Fruit fly (Drosophila melanogaster) whole organism, embryonic: ENCODE data around the gene mRpL13.

Experiments
- BtbVII ChIP-seq: fragments of 200-800 bp; sonication (Bioruptor generic); optimal IDR thresholded peaks from 3 replicates; lab custom pipeline; 2017; ENCODE audit warnings: missing biosample characterization, mild to moderate bottlenecking, missing genetic modification characterization
- CG1024 ChIP-seq: fragments of 200-800 bp; sonication (Bioruptor generic); IDR thresholded peaks from 2 replicates; pipeline ENCODE4 v1.3.6; 2022; ENCODE audit warnings: missing biosample characterization, missing genetic modification characterization
- CG12155 ChIP-seq: fragments of 200-800 bp; sonication (Bioruptor generic); optimal IDR thresholded peaks from 3 replicates; lab custom pipeline; 2016; ENCODE audit warnings: missing biosample characterization, missing genetic modification characterization
- CG1602 ChIP-seq: fragments of 200-800 bp; sonication (Bioruptor generic); optimal IDR thresholded peaks from 3 replicates; lab custom pipeline; 2016; ENCODE audit warnings: missing biosample characterization, missing genetic modification characterization
- CG17186 ChIP-seq: fragments of 200-800 bp; sonication (Bioruptor generic); optimal IDR thresholded peaks from 3 replicates; lab custom pipeline; 2017; ENCODE audit warnings: missing biosample characterization, missing genetic modification reagents, missing genetic modification characterization
- CG17328 ChIP-seq: fragments of 200-800 bp; sonication (Bioruptor generic); IDR thresholded peaks from 2 replicates; pipeline ENCODE4 v1.3.6; 2022; ENCODE audit warnings: missing biosample characterization, missing genetic modification characterization
- CG17802 ChIP-seq: fragments of 200-800 bp; sonication (Bioruptor generic); optimal IDR thresholded peaks from 2 replicates; lab custom pipeline; 2018; ENCODE audit warnings: missing biosample characterization, mild to moderate bottlenecking, missing genetic modification characterization, moderate library complexity
- CG18262 ChIP-seq: fragments of 200-800 bp; optimal IDR thresholded peaks from 3 replicates; lab custom pipeline; 2019; ENCODE audit warnings: missing biosample characterization, mild to moderate bottlenecking, missing genetic modification characterization, moderate library complexity
- CG2199 ChIP-seq: fragments of 200-800 bp; sonication (Bioruptor generic); IDR thresholded peaks from 3 replicates; pipeline ENCODE4 v1.3.6; 2022; ENCODE audit warnings: missing biosample characterization, missing genetic modification characterization
- CG3281 ChIP-seq: fragments of 200-800 bp; sonication (Bioruptor generic); optimal IDR thresholded peaks from 3 replicates; lab custom pipeline; 2017; ENCODE audit warnings: missing biosample characterization, mild to moderate bottlenecking, missing genetic modification characterization
- CG3407 ChIP-seq: fragments of 200-800 bp; sonication (Bioruptor generic); optimal IDR thresholded peaks from 2 replicates; lab custom pipeline; 2018; ENCODE audit warnings: missing biosample characterization, mild to moderate bottlenecking, missing genetic modification characterization
- CG34224 ChIP-seq: fragments of 200-800 bp; sonication (Bioruptor generic); IDR thresholded peaks from 3 replicates; pipeline ENCODE4 v1.3.6; 2022; ENCODE audit warnings: missing biosample characterization, missing genetic modification characterization; ENCODE audit not compliant: partially characterized antibody
- CG4424 ChIP-seq: fragments of 200-800 bp; sonication (Bioruptor generic); optimal IDR thresholded peaks from 3 replicates; lab custom pipeline; 2016; ENCODE audit warnings: missing biosample characterization, missing genetic modification characterization
- CG4854 ChIP-seq: fragments of 200-800 bp; sonication (Bioruptor generic); optimal IDR thresholded peaks from 2 replicates; lab custom pipeline; 2016; ENCODE audit warnings: missing biosample characterization, missing genetic modification characterization, inconsistent platforms
- CG5245 ChIP-seq: fragments of 200-800 bp; sonication (Bioruptor generic); optimal IDR thresholded peaks from 3 replicates; lab custom pipeline; 2016; ENCODE audit warnings: missing biosample characterization, missing genetic modification characterization
- CG6813 ChIP-seq: fragments of 200-800 bp; sonication (Bioruptor generic); optimal IDR thresholded peaks from 2 replicates; lab custom pipeline; 2017; ENCODE audit warnings: missing biosample characterization, missing genetic modification characterization, mild to moderate bottlenecking, moderate library complexity, missing genetic modification reagents
- CG7786 ChIP-seq: fragments of 200-800 bp; sonication (Bioruptor generic); optimal IDR thresholded peaks from 2 replicates; lab custom pipeline; 2016; ENCODE audit warnings: missing biosample characterization, missing genetic modification characterization
- CG7928 ChIP-seq: fragments of 200-800 bp; sonication (Bioruptor generic); optimal IDR thresholded peaks from 2 replicates; lab custom pipeline; 2017; ENCODE audit warnings: missing biosample characterization, mild to moderate bottlenecking, missing genetic modification characterization
- CG7963 ChIP-seq: fragments of 200-800 bp; sonication (Bioruptor generic); IDR thresholded peaks from 3 replicates; pipeline ENCODE4 v1.3.6; 2022; ENCODE audit warnings: missing biosample characterization, missing genetic modification characterization; ENCODE audit not compliant: partially characterized antibody
- CG9727 ChIP-seq: fragments of 200-800 bp; sonication (Bioruptor generic); optimal IDR thresholded peaks from 3 replicates; lab custom pipeline; 2017; ENCODE audit warnings: missing biosample characterization, mild to moderate bottlenecking, missing genetic modification characterization
- CHES-1-like ChIP-seq: fragments of 200-800 bp; sonication (Bioruptor generic); optimal IDR thresholded peaks from 2 replicates; lab custom pipeline; 2016; ENCODE audit warnings: missing biosample characterization, missing genetic modification characterization
- D19A ChIP-seq: fragments of 200-800 bp; optimal IDR thresholded peaks from 3 replicates; lab custom pipeline; 2019; ENCODE audit warnings: missing biosample characterization, mild to moderate bottlenecking, missing genetic modification characterization, moderate library complexity
- Dek ChIP-seq: fragments of 200-800 bp; sonication (Bioruptor generic); optimal IDR thresholded peaks from 3 replicates; lab custom pipeline; 2019; ENCODE audit warnings: missing biosample characterization, mild to moderate bottlenecking, missing genetic modification characterization, moderate library complexity
- Elba2 ChIP-seq: fragments of 200-800 bp; sonication (Bioruptor generic); optimal IDR thresholded peaks from 3 replicates; lab custom pipeline; 2016; ENCODE audit warnings: missing biosample characterization, missing genetic modification characterization
- HLH4C ChIP-seq: fragments of 200-800 bp; sonication (Bioruptor generic); IDR thresholded peaks from 3 replicates; pipeline ENCODE4 v1.3.6; 2022; ENCODE audit warnings: missing biosample characterization, missing genetic modification characterization; ENCODE audit not compliant: partially characterized antibody
- Kr ChIP-seq: fragments of 200-800 bp; sonication (Bioruptor generic); optimal IDR thresholded peaks from 2 replicates; lab custom pipeline; 2017; ENCODE audit warnings: missing biosample characterization, mild to moderate bottlenecking, missing genetic modification characterization
- Neu2 ChIP-seq: fragments of 200-800 bp; sonication (Bioruptor generic); optimal IDR thresholded peaks from 3 replicates; lab custom pipeline; 2016; ENCODE audit warnings: missing biosample characterization, missing genetic modification characterization, borderline replicate concordance
- Oaz ChIP-seq: fragments of 200-800 bp; sonication (Bioruptor generic); IDR thresholded peaks from 2 replicates; pipeline ENCODE4 v1.3.6; 2022; ENCODE audit warnings: missing biosample characterization, missing genetic modification characterization
- Taf1 ChIP-seq: fragments of 200-800 bp; sonication (Bioruptor generic); IDR thresholded peaks from 2 replicates; pipeline ENCODE4 v1.3.6; 2022; ENCODE audit warnings: missing biosample characterization, missing genetic modification characterization
- Usf ChIP-seq: fragments of 200-800 bp; sonication (Bioruptor generic); optimal IDR thresholded peaks from 2 replicates; lab custom pipeline; 2017; ENCODE audit warnings: missing genotype, missing biosample characterization, missing genetic modification characterization
- al ChIP-seq: fragments of 200-800 bp; sonication (Bioruptor generic); IDR thresholded peaks from 2 replicates; pipeline ENCODE4 v1.3.6; 2022; ENCODE audit warnings: missing biosample characterization, missing genetic modification characterization
- ap ChIP-seq: fragments of 200-800 bp; sonication (Bioruptor generic); IDR thresholded peaks from 2 replicates; pipeline ENCODE4 v1.3.6; 2022; ENCODE audit warnings: missing biosample characterization, missing genetic modification characterization
- ara ChIP-seq: fragments of 200-800 bp; sonication (Bioruptor generic); IDR thresholded peaks from 2 replicates; pipeline ENCODE4 v1.3.6; 2022; ENCODE audit warnings: missing biosample characterization, missing genetic modification characterization
- az2 ChIP-seq: fragments of 200-800 bp; sonication (Bioruptor generic); optimal IDR thresholded peaks from 3 replicates; lab custom pipeline; 2016; ENCODE audit warnings: missing biosample characterization, missing genetic modification characterization
- caup ChIP-seq: fragments of 200-800 bp; sonication (Bioruptor generic); optimal IDR thresholded peaks from 3 replicates; lab custom pipeline; 2017; ENCODE audit warnings: missing biosample characterization, mild to moderate bottlenecking, missing genetic modification characterization, moderate library complexity; ENCODE audit not compliant: severe bottlenecking
- dmrt99B ChIP-seq: fragments of 200-800 bp; sonication (Bioruptor generic); optimal IDR thresholded peaks from 2 replicates; lab custom pipeline; 2018; ENCODE audit warnings: missing biosample characterization, mild to moderate bottlenecking, missing genetic modification characterization, moderate library complexity
- eve ChIP-seq, 2 experiments: fragments of >200 bp; optimal IDR thresholded peaks; 2 replicates each; lab custom pipeline; 2017; ENCODE audit warnings: missing biosample characterization in 2 of 2, missing genetic modification characterization in 2 of 2
- fru ChIP-seq: fragments of >200 bp; optimal IDR thresholded peaks from 2 replicates; lab custom pipeline; 2017
- gce ChIP-seq: fragments of 200-800 bp; sonication (Bioruptor generic); IDR thresholded peaks from 3 replicates; pipeline ENCODE4 v1.3.6; 2022; ENCODE audit warnings: missing biosample characterization, missing genetic modification characterization
- grau ChIP-seq: fragments of 200-800 bp; optimal IDR thresholded peaks from 3 replicates; lab custom pipeline; 2019; ENCODE audit warnings: missing biosample characterization, mild to moderate bottlenecking, missing genetic modification characterization, moderate library complexity
- gro ChIP-seq: fragments of 200-800 bp; sonication (Bioruptor generic); optimal IDR thresholded peaks from 2 replicates; lab custom pipeline; 2016; ENCODE audit warnings: missing biosample characterization, missing genetic modification characterization
- hth ChIP-seq: fragments of >200 bp; optimal IDR thresholded peaks from 2 replicates; lab custom pipeline; 2017; ENCODE audit warnings: inconsistent platforms
- klu ChIP-seq: fragments of 200-800 bp; sonication (Bioruptor generic); IDR thresholded peaks from 2 replicates; pipeline ENCODE4 v1.3.6; 2022; ENCODE audit warnings: missing biosample characterization, missing genetic modification characterization
- knrl ChIP-seq: fragments of 200-800 bp; sonication (Bioruptor generic); IDR thresholded peaks from 3 replicates; pipeline ENCODE4 v1.3.6; 2022; ENCODE audit warnings: missing biosample characterization, missing genetic modification characterization; ENCODE audit not compliant: partially characterized antibody
- nerfin-2 ChIP-seq: fragments of 200-800 bp; sonication (Bioruptor generic); IDR thresholded peaks from 2 replicates; pipeline ENCODE4 v1.3.6; 2022; ENCODE audit warnings: missing biosample characterization, missing genetic modification characterization; ENCODE audit not compliant: partially characterized antibody
- sens-2 ChIP-seq: fragments of 200-800 bp; sonication (Bioruptor generic); IDR thresholded peaks from 2 replicates; pipeline ENCODE4 v1.3.6; 2022; ENCODE audit warnings: missing biosample characterization, missing genetic modification characterization
- seq ChIP-seq: fragments of 200-800 bp; sonication (Bioruptor generic); IDR thresholded peaks from 2 replicates; pipeline ENCODE4 v1.3.6; 2022; ENCODE audit warnings: missing biosample characterization, missing genetic modification characterization
- slou ChIP-seq: fragments of 200-800 bp; sonication (Bioruptor generic); optimal IDR thresholded peaks from 3 replicates; lab custom pipeline; 2016; ENCODE audit warnings: missing biosample characterization, missing genetic modification characterization
- sr ChIP-seq: fragments of 200-800 bp; sonication (Bioruptor generic); IDR thresholded peaks from 3 replicates; pipeline ENCODE4 v1.3.6; 2022; ENCODE audit warnings: missing biosample characterization, missing genetic modification characterization
- tgo ChIP-seq: fragments of 200-800 bp; sonication (Bioruptor generic); IDR thresholded peaks from 3 replicates; pipeline ENCODE4 v1.3.6; 2022; ENCODE audit warnings: missing biosample characterization, missing genetic modification characterization
- toy ChIP-seq: fragments of 200-800 bp; sonication (Bioruptor generic); IDR thresholded peaks from 2 replicates; pipeline ENCODE4 v1.3.6; 2022; ENCODE audit warnings: missing biosample characterization, missing genetic modification characterization
- trh ChIP-seq: fragments of 200-800 bp; sonication (Bioruptor generic); optimal IDR thresholded peaks from 2 replicates; lab custom pipeline; 2016; ENCODE audit warnings: missing biosample characterization, missing genetic modification characterization

The mRpL13 gene

DNA sequence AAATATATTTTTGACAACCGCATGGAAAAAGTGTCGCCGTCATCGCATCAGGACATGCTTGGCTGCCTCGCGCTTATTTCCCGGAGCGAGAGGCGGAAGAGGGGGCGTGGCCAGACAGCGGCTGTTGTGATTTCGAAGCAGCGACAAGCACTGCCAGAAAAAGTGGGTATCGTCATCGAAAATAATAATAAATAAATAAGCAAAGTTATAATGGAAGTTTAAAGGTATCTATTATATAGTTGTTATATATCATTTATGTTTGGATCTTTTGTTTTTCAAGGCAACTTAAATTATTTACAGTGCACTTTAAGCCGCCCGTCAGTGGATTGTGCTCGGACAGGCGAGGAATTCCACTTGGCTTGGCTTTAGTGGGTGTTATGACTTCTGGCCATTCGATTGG, 30.3 kb upstream of the mRpL13 start (continued):
- TF ChIP-seq sens-2 (GFP tag; lab: Robert Waterston, UW) (0 out of 2 replicates have a peak, but pooled peaks have one; percentile 36), CG1024 (GFP tag; lab: Robert Waterston, UW) (no peak), hth (no peak), CG6813 (GFP tag; lab: Kevin White, UChicago) (no peak), CG9727 (peak; percentile 29), Elba2 (no peak), Neu2 (GFP tag; lab: Kevin White, UChicago) (no peak), CG7963 (GFP tag; lab: Robert Waterston, UW) (no peak), dmrt99B (tag; lab: Kevin White, UChicago) (peak; percentile 16), CG3281 (GFP tag; lab: Kevin White, UChicago) (no peak), grau (peak; percentile 10), HLH4C (GFP tag; lab: Robert Waterston, UW) (no peak), fru (lab: Kevin White, UChicago) (no peak), CG18262 (tag; lab: Kevin White, UChicago) (peak; percentile 31), gro (GFP tag; lab: Kevin White, UChicago) (no peak), ara (GFP tag; lab: Robert Waterston, UW) (no peak; the same call in 1 of the 2 replicates), CG17186 (GFP tag; lab: Kevin White, UChicago) (no peak), Dek (tag; lab: Kevin White, UChicago) (no peak), nerfin-2 (GFP tag; lab: Robert Waterston, UW) (no peak), CG4424 (GFP tag; lab: Kevin White, UChicago) (no peak), Kr (GFP tag; lab: Kevin White, UChicago) (no peak), az2 (GFP tag; lab: Kevin White, UChicago) (no peak), slou (GFP tag; lab: Kevin White, UChicago) (no peak), Oaz (GFP tag; lab: Robert Waterston, UW) (no peak), toy (no peak), D19A (tag; lab: Kevin White, UChicago) (no peak), sr (GFP tag; lab: Robert Waterston, UW) (no peak), klu (GFP tag; lab: Robert Waterston, UW) (no peak), gce (GFP tag; lab: Robert Waterston, UW) (no peak), tgo (0 out of 3 replicates have a peak, but pooled peaks have one; percentile 22), CG34224 (GFP tag; lab: Robert Waterston, UW) (no peak), trh (GFP tag; lab: Kevin White, UChicago) (no peak), knrl (GFP tag; lab: Robert Waterston, UW) (no peak), CG7786 (GFP tag; lab: Kevin White, UChicago) (no peak), caup (peak; percentile 3), CG5245 (GFP tag; lab: Kevin White, UChicago) (peak; percentile 1), CG3407 (peak; percentile 11), CG17328 (GFP tag; lab: Robert Waterston, UW) (0 out of 2 replicates have a peak, but pooled peaks have one; percentile 19), CG17802 (tag; lab: Kevin White, UChicago) (no peak), BtbVII (no peak), ap (GFP tag; lab: Robert Waterston, UW) (no peak), CG1602 (GFP tag; lab: Kevin White, UChicago) (no peak), CHES-1-like (no peak), CG2199 (GFP tag; lab: Robert Waterston, UW) (no peak), seq (GFP tag; lab: Robert Waterston, UW) (no peak), CG12155 (GFP tag; lab: Kevin White, UChicago) (no peak), al (GFP tag; lab: Robert Waterston, UW) (no peak), eve (GFP tag; optimal IDR thresholded peaks at IDR 0.05; lab: Kevin White, UChicago) (no peak), Usf (no peak), Taf1 (GFP tag; lab: Robert Waterston, UW) (no peak), CG7928 (GFP tag; lab: Kevin White, UChicago) (no peak), CG4854 (no peak)
